Worm (Caenorhabditis elegans) whole organism, L4/young adult: ENCODE results near the gene mtre-1.

Experiments
- W03F9.2 ChIP-seq: fragments of 150-350 bp; optimal IDR thresholded peaks from 2 replicates; lab custom pipeline; 2014; ENCODE audit warnings: missing biosample characterization, missing genetic modification characterization
- dao-5 ChIP-seq: sonication (generic microtip); optimal IDR thresholded peaks from 2 replicates; lab custom pipeline; 2016; ENCODE audit warnings: missing genotype, missing genetic modification characterization, moderate library complexity, missing compliant biosample characterization
- him-1 ChIP-seq: sonication (generic microtip); optimal IDR thresholded peaks from 2 replicates; lab custom pipeline; 2016; ENCODE audit warnings: missing genotype, missing genetic modification reagents, missing genetic modification characterization, missing compliant biosample characterization

- TF ChIP-seq him-1 (tag; lab: Kevin White, UChicago): no peak
- TF ChIP-seq W03F9.2 (tag; lab: Kevin White, UChicago): no peak
- TF ChIP-seq dao-5 (tag; lab: Kevin White, UChicago): no peak
These were observed 48.9 kb upstream of the mtre-1 start for ce11 chrII:8099212-8099784.
